Fruit fly (Drosophila melanogaster) whole organism, wandering third instar larva: Measurements from ENCODE around the gene Acsf3.

Experiments
- CG32264 ChIP-seq: fragments of 200-800 bp; sonication (Bioruptor generic); optimal IDR thresholded peaks from 2 replicates; lab custom pipeline; 2016; ENCODE audit warnings: missing biosample characterization, missing genetic modification characterization
- CG9705 ChIP-seq: fragments of 200-800 bp; sonication (Bioruptor generic); optimal IDR thresholded peaks from 2 replicates; lab custom pipeline; 2018; ENCODE audit warnings: missing biosample characterization, mild to moderate bottlenecking, missing genetic modification characterization
- Dfd ChIP-seq: fragments of >200 bp; optimal IDR thresholded peaks from 2 replicates; lab custom pipeline; 2017; ENCODE audit warnings: missing biosample characterization, missing genetic modification characterization
- Dif ChIP-seq: fragments of 200-275, 200-300 bp; sonication (Bioruptor generic); optimal IDR thresholded peaks from 2 replicates; lab custom pipeline; 2018; ENCODE audit warnings: missing biosample characterization, missing genetic modification characterization; ENCODE audit not compliant: partially characterized antibody
- GATAd ChIP-seq: sonication (Bioruptor generic); optimal IDR thresholded peaks from 2 replicates; lab custom pipeline; 2016; ENCODE audit warnings: missing biosample characterization, missing genetic modification characterization
- HLH106 ChIP-seq: fragments of 200-800 bp; optimal IDR thresholded peaks from 3 replicates; lab custom pipeline; 2019; ENCODE audit warnings: missing biosample characterization, mild to moderate bottlenecking, missing genetic modification characterization, moderate library complexity
- Hnf4 ChIP-seq: fragments of 200-800 bp; sonication (Bioruptor generic); optimal IDR thresholded peaks from 2 replicates; lab custom pipeline; 2016; ENCODE audit warnings: missing biosample characterization, mild to moderate bottlenecking, missing genetic modification characterization
- Hr83 ChIP-seq: fragments of 200-300 bp; sonication (Bioruptor generic); optimal IDR thresholded peaks from 2 replicates; lab custom pipeline; 2016; ENCODE audit warnings: missing biosample characterization, mild to moderate bottlenecking, missing genetic modification characterization, moderate library complexity; ENCODE audit not compliant: poor library complexity, severe bottlenecking
- Jra ChIP-seq: sonication (Bioruptor generic); optimal IDR thresholded peaks from 2 replicates; lab custom pipeline; 2016; ENCODE audit warnings: missing biosample characterization, missing genetic modification characterization
- Mio ChIP-seq: sonication (Bioruptor generic); optimal IDR thresholded peaks from 2 replicates; lab custom pipeline; 2016; ENCODE audit warnings: missing biosample characterization, missing genetic modification characterization
- N ChIP-seq: fragments of >200 bp; optimal IDR thresholded peaks from 2 replicates; lab custom pipeline; 2018; ENCODE audit warnings: missing biosample characterization, missing external identifiers, missing genetic modification characterization
- OdsH ChIP-seq: fragments of 200-800 bp; sonication (Bioruptor generic); optimal IDR thresholded peaks from 2 replicates; lab custom pipeline; 2016; ENCODE audit warnings: missing biosample characterization, mild to moderate bottlenecking, missing genetic modification characterization
- Sp1 ChIP-seq: fragments of 200-800 bp; sonication (Bioruptor generic); optimal IDR thresholded peaks from 3 replicates; lab custom pipeline; 2019; ENCODE audit warnings: missing biosample characterization, mild to moderate bottlenecking, missing genetic modification characterization, moderate library complexity
- Vsx2 ChIP-seq: fragments of 200-300, 225-300 bp; sonication (Bioruptor generic); optimal IDR thresholded peaks from 2 replicates; lab custom pipeline; 2018; ENCODE audit warnings: missing biosample characterization, missing genetic modification characterization; ENCODE audit not compliant: partially characterized antibody
- br ChIP-seq: fragments of 200-800 bp; sonication (Bioruptor generic); optimal IDR thresholded peaks from 2 replicates; lab custom pipeline; 2016; ENCODE audit warnings: missing biosample characterization, missing genetic modification characterization
- brk ChIP-seq: fragments of 200-800 bp; sonication (Bioruptor generic); optimal IDR thresholded peaks from 2 replicates; lab custom pipeline; 2016; ENCODE audit warnings: missing biosample characterization, mild to moderate bottlenecking, missing genetic modification characterization
- dmrt93B ChIP-seq: fragments of 200-800 bp; sonication (Bioruptor generic); optimal IDR thresholded peaks from 2 replicates; lab custom pipeline; 2018; ENCODE audit warnings: missing biosample characterization, mild to moderate bottlenecking, missing genetic modification characterization
- dsf ChIP-seq: sonication (Bioruptor generic); optimal IDR thresholded peaks from 2 replicates; lab custom pipeline; 2016; ENCODE audit warnings: missing biosample characterization, missing genetic modification characterization, borderline replicate concordance
- ey ChIP-seq: fragments of 200-800 bp; sonication (Bioruptor generic); optimal IDR thresholded peaks from 2 replicates; lab custom pipeline; 2016; ENCODE audit warnings: missing biosample characterization, missing genetic modification characterization
- foxo ChIP-seq, 2 experiments: fragments of 200-800 bp; sonication (Bioruptor generic); optimal IDR thresholded peaks; 2 replicates in 1 of 2; 3 replicates in 1 of 2; lab custom pipeline; 2016 to 2017; ENCODE audit warnings: missing biosample characterization in 2 of 2, missing genetic modification characterization in 2 of 2
- fru ChIP-seq: fragments of 200-800 bp; sonication (Bioruptor generic); optimal IDR thresholded peaks from 3 replicates; lab custom pipeline; 2016; ENCODE audit warnings: missing biosample characterization, mild to moderate bottlenecking, missing genetic modification characterization
- h ChIP-seq: fragments of 200-800 bp; sonication (Bioruptor generic); optimal IDR thresholded peaks from 3 replicates; lab custom pipeline; 2016; ENCODE audit warnings: missing biosample characterization, mild to moderate bottlenecking, missing genetic modification characterization
- jim ChIP-seq: fragments of 175-275, 200-325 bp; sonication (Bioruptor generic); optimal IDR thresholded peaks from 2 replicates; lab custom pipeline; 2016; ENCODE audit warnings: missing biosample characterization, mild to moderate bottlenecking, missing genetic modification characterization
- psq ChIP-seq: fragments of 200-800 bp; sonication (Bioruptor generic); optimal IDR thresholded peaks from 3 replicates; lab custom pipeline; 2017; ENCODE audit warnings: missing biosample characterization, mild to moderate bottlenecking, missing genetic modification characterization, moderate library complexity
- rgr ChIP-seq: fragments of 200-800 bp; sonication (Bioruptor generic); optimal IDR thresholded peaks from 3 replicates; lab custom pipeline; 2016; ENCODE audit warnings: missing biosample characterization, mild to moderate bottlenecking, missing genetic modification characterization
- sage ChIP-seq: fragments of 200-800 bp; sonication (Bioruptor generic); optimal IDR thresholded peaks from 2 replicates; lab custom pipeline; 2016; ENCODE audit warnings: missing biosample characterization, mild to moderate bottlenecking, missing genetic modification characterization
- sv ChIP-seq: fragments of 200-800 bp; sonication (Bioruptor generic); optimal IDR thresholded peaks from 3 replicates; lab custom pipeline; 2016; ENCODE audit warnings: missing biosample characterization, missing genetic modification characterization
- tai ChIP-seq: sonication (Bioruptor generic); optimal IDR thresholded peaks from 2 replicates; lab custom pipeline; 2016; ENCODE audit warnings: missing biosample characterization, missing genetic modification characterization
- usp ChIP-seq: fragments of >200 bp; optimal IDR thresholded peaks from 2 replicates; lab custom pipeline; 2017; ENCODE audit warnings: missing biosample characterization, missing genetic modification characterization
- woc ChIP-seq: sonication (Bioruptor generic); optimal IDR thresholded peaks from 2 replicates; lab custom pipeline; 2016; ENCODE audit warnings: missing biosample characterization, mild to moderate bottlenecking, missing genetic modification characterization

Acsf3 gene

DNA sequence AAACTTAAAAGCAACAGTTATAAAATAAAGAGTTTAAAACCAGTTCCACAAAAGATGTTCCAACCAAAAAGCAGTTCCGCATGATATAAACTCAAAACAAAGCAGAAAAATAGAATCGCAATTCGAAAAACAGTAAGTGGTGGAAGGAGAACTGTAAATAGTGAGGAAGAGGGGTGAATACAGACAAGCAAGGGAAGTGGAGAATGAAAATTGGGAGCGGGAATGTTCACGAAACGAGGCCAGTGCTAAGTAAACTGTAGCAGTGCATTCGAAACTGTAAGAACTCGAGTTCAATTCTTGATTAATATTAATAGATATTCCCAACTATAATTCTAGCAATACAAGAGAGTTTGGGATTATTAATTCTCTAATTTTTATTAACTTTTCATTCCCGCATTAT lies 9.1 kb downstream of the Acsf3 start:
- TF ChIP-seq GATAd (GFP tag; lab: Kevin White, UChicago) (no peak), psq (GFP tag; lab: Kevin White, UChicago) (peak; percentile 2)

DNA sequence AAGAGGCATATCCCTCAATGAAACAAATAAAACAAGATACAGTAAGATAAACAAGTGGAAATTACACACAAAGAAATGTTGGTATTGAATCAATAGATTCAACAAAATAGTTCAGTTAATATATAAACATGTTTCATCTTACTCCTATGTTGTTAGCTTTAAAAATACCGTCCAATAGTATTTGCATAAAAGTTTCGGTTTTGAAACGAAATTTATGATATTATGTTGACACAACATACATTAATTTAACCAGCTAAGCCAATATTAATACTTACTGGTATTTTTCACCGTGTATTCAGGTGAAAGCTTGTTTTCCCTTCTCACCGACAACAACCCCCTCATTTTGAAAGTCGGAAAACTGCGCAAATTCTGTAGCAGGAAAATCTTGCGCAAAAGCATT lies 9.7 kb downstream of the Acsf3 start:
- TF ChIP-seq OdsH (GFP tag; lab: Kevin White, UChicago): no peak
- peak in 1 of 2 experiments; percentile 22 for TF ChIP-seq foxo (GFP tag; optimal IDR thresholded peaks at IDR 0.05; lab: Kevin White, UChicago)
- no peak for TF ChIP-seq psq (GFP tag; lab: Kevin White, UChicago)
- TF ChIP-seq br (GFP tag; lab: Kevin White, UChicago): no peak
- TF ChIP-seq HLH106 (tag; lab: Kevin White, UChicago): peak; percentile 33
- peak; percentile 0 for TF ChIP-seq Sp1
- TF ChIP-seq rgr (GFP tag; lab: Kevin White, UChicago): peak; percentile 0
- peak; percentile 0 for TF ChIP-seq sv (GFP tag; lab: Kevin White, UChicago)
- TF ChIP-seq fru (GFP tag; lab: Kevin White, UChicago): peak; percentile 22

DNA sequence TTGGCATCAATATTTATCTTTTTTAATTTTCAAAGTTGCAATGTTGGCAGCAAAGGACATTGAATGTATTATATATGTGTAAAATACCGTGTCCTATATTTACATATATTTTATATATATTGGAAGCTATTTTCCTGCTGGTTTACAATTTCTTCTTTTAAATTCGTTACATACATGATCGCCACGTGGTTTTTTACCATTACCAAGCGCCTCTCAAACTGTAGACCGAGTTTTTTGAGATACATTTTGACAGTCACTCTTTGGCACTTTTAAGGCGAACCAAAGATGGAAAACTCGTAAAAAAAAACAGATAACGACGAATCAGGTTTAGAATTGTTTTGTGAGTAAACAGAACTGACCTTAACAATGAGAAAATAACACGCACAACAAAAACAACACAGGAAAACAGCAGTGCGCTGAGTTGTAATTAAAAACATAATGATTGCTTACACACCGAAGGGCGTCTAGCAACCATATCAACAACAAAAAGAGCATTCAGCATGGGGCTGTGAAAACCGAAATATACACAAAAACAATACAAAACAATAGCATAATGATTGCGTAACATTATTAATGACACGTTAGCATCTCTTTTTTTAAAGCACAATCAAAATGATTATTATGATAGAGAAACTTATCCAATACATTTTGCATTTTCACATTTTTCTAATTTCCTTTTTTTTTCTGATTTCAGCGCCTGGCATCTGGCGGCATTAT lies 10.9 kb downstream of the Acsf3 start:
- TF ChIP-seq psq (GFP tag; lab: Kevin White, UChicago) (no peak), Dfd (GFP tag; lab: Kevin White, UChicago) (no peak), usp (GFP tag; lab: Kevin White, UChicago) (no peak), foxo (GFP tag; optimal IDR thresholded peaks at IDR 0.05; lab: Kevin White, UChicago) (no peak), GATAd (GFP tag; lab: Kevin White, UChicago) (no peak), Sp1 (no peak)
- TF ChIP-seq, all 38 proteins: peak for 0

DNA sequence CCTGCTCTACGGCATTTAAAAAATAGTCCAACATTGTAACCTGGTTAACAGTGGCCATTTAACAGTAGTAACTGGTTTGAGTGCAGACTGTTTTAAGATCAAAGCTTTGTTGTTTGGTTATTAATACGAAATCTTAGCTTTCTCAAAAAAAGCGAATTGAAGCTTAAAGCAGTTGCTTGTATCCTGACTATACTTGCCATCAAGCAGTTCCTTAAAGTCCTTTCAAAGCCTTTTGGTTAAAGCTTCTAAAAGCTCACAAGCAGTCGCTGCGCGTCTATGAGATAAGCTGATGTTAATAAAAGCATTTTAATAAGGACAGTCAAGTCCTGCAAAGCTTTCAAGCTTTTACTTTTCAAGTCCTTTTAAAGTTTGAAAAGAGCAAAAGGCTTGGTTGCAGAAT lies 11.8 kb downstream of the Acsf3 start:
- TF ChIP-seq fru (GFP tag; lab: Kevin White, UChicago): peak; percentile 42
- TF ChIP-seq brk (GFP tag; lab: Kevin White, UChicago): peak; percentile 39
- no peak for TF ChIP-seq sage
- TF ChIP-seq OdsH (GFP tag; lab: Kevin White, UChicago): no peak

DNA sequence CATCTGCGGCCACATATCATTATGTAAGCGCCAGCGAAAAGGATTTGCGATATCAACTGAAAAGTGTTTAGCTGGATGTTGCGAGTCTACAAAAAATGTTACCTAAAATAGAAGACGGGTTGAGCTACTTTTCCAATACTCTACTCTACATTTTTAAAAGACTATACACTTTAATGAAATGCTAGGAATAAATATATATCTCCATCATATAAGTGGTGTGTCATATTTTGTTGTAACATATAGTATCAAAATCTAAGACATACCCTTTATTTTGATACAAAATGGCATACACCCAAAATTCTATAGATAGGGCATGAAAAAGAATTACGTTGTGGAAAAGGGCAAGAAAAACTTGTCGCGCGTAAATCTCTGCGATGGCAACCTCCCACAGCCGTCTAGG lies 14.2 kb downstream of the Acsf3 start:
- TF ChIP-seq Hr83 (GFP tag; lab: Kevin White, UChicago) (no peak), GATAd (GFP tag; lab: Kevin White, UChicago) (no peak)

DNA sequence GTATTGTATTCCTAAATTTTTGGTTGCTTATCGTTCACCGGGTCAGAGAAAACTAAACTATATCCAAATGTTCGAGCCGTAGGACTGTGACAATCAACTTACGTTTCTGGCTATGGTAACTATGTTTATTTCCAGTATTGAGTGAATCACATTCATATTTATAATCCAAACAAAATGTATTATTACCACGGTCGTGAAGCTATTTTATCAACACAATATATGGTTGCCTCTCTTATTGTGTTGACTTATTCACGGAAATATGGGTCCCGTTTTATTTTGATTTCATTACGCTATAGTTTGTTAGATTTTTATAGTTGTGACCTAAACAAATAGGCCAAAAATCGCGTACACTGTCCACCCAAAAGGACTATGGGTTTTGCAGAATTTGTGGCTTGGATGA lies 18.6 kb downstream of the Acsf3 start, which contains the start of gene CG15034:
TSS of gene CG15034 (minus strand) at position 101 of the 400 bp plus-strand sequence.
- TF ChIP-seq Vsx2 (GFP tag; lab: Kevin White, UChicago): no peak
- no peak for TF ChIP-seq woc (GFP tag; lab: Kevin White, UChicago)
- no peak for TF ChIP-seq Sp1
- no peak for TF ChIP-seq GATAd (GFP tag; lab: Kevin White, UChicago)
- TF ChIP-seq CG32264 (GFP tag; lab: Kevin White, UChicago): no peak
- TF ChIP-seq CG9705 (GFP tag; lab: Kevin White, UChicago): no peak
- TF ChIP-seq ey (GFP tag; lab: Kevin White, UChicago): no peak
- no peak for TF ChIP-seq brk (GFP tag; lab: Kevin White, UChicago)
- TF ChIP-seq sage: no peak
- TF ChIP-seq sv (GFP tag; lab: Kevin White, UChicago): no peak
- TF ChIP-seq Hnf4: no peak
- no peak for TF ChIP-seq fru (GFP tag; lab: Kevin White, UChicago)
- TF ChIP-seq dmrt93B: no peak
- TF ChIP-seq N: no peak
- no peak for TF ChIP-seq Dif
- no peak for TF ChIP-seq Dfd (GFP tag; lab: Kevin White, UChicago)
- TF ChIP-seq psq (GFP tag; lab: Kevin White, UChicago): no peak
- no peak for TF ChIP-seq HLH106 (tag; lab: Kevin White, UChicago)
- no peak for TF ChIP-seq jim (GFP tag; lab: Kevin White, UChicago)

dm6 chrX:7349963-7350362 lies 21.1 kb downstream of the Acsf3 start:
- TF ChIP-seq rgr (GFP tag; lab: Kevin White, UChicago) (no peak), tai (GFP tag; lab: Kevin White, UChicago) (no peak), ey (GFP tag; lab: Kevin White, UChicago) (no peak), N (no peak), Vsx2 (GFP tag; lab: Kevin White, UChicago) (no peak), Hnf4 (no peak), sage (no peak), GATAd (GFP tag; lab: Kevin White, UChicago) (no peak), foxo (GFP tag; optimal IDR thresholded peaks at IDR 0.05; lab: Kevin White, UChicago) (no peak), Dfd (GFP tag; lab: Kevin White, UChicago) (no peak), h (no peak), Jra (GFP tag; lab: Kevin White, UChicago) (no peak), CG32264 (GFP tag; lab: Kevin White, UChicago) (no peak), HLH106 (tag; lab: Kevin White, UChicago) (no peak), dsf (no peak), Mio (GFP tag; lab: Kevin White, UChicago) (no peak)
